Worm (Caenorhabditis elegans): ENCODE data around the gene mfsd-11.

The mfsd-11 gene

DNA sequence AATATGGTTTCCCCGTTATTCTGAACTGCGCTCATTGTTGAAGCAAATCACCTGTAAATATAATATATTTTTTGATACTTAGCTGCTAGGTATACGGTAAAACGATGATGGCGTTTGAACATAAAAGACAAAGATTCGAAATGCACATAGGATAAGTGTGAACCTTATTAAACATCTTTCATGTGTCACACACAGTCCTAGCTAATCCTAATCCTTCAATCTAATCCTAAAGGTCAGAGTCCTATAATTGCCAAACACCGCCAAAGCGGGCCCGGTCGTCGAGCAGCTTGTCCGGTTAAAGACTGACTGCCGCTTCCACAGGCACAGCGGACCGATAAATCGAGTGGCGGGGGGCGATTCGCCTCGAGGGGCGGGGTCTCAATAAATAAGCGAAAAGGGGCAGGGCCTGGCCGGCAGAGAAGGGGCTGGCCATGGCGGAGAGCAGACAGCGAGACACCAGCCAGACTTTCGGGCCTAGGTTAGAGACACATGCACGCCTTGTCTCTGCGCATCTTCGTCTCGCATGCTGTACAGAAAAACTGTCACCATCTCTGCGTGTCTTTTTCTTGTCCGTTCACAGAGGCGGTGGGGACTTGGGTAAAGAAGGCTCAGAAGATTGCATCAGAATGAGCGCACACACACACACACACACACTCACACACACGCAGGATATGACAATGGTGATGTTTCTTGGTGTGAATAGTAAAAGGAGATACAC, 17.9 kb upstream of the mfsd-11 start, which contains the start of gene F57G12.1:
Gene F57G12.1, minus strand, starts transcription at position 51 of the 718 bp plus-strand sequence.
- peak; percentile 57 for TF ChIP-seq che-1 (tag; optimal IDR thresholded peaks at IDR 0.05)
- TF ChIP-seq unc-86 (tag; optimal IDR thresholded peaks at IDR 0.05): no peak
- no peak for TF ChIP-seq npax-4 (tag; optimal IDR thresholded peaks at IDR 0.05)
- TF ChIP-seq ztf-16 (tag; optimal IDR thresholded peaks at IDR 0.05): no peak
- TF ChIP-seq ceh-14 (tag; optimal IDR thresholded peaks at IDR 0.05): peak; percentile 75
- TF ChIP-seq hlh-6 (tag; optimal IDR thresholded peaks at IDR 0.05): no peak
- peak; percentile 30 for TF ChIP-seq ttx-3 (tag; optimal IDR thresholded peaks at IDR 0.05)
- TF ChIP-seq ceh-31 (tag; optimal IDR thresholded peaks at IDR 0.05): peak; percentile 70
- TF ChIP-seq ceh-34 (tag; optimal IDR thresholded peaks at IDR 0.05): peak; percentile 70
- TF ChIP-seq tbx-2 (tag; optimal IDR thresholded peaks at IDR 0.05): peak; percentile 43
- TF ChIP-seq ref-2 (tag; optimal IDR thresholded peaks at IDR 0.05): peak; percentile 69
- no peak for TF ChIP-seq Y22D7AL.16 (tag; optimal IDR thresholded peaks at IDR 0.05)
- TF ChIP-seq madf-2 (tag; optimal IDR thresholded peaks at IDR 0.05): no peak
- peak; percentile 8 for TF ChIP-seq fkh-6 (tag; optimal IDR thresholded peaks at IDR 0.05)
- no peak for TF ChIP-seq ceh-22 (tag; optimal IDR thresholded peaks at IDR 0.05)
- TF ChIP-seq nfya-1 (tag; optimal IDR thresholded peaks at IDR 0.05): peak; percentile 84
- TF ChIP-seq fkh-10 (GFP tag; optimal IDR thresholded peaks at IDR 0.05): no peak
- no peak for TF ChIP-seq lin-11 (tag; optimal IDR thresholded peaks at IDR 0.05)
- TF ChIP-seq sox-4 (tag; optimal IDR thresholded peaks at IDR 0.05): no peak
- peak; percentile 53 for TF ChIP-seq ceh-2 (tag; optimal IDR thresholded peaks at IDR 0.05)
- TF ChIP-seq odd-2 (tag; optimal IDR thresholded peaks at IDR 0.05): peak; percentile 6
- peak; percentile 27 for TF ChIP-seq rnt-1 (tag; optimal IDR thresholded peaks at IDR 0.05)
- TF ChIP-seq hlh-8 (tag; optimal IDR thresholded peaks at IDR 0.05): peak; percentile 13
- peak; percentile 64 for TF ChIP-seq sdc-2 (tag; optimal IDR thresholded peaks at IDR 0.05)
- TF ChIP-seq pha-4 (tag; optimal IDR thresholded peaks at IDR 0.05): no peak
- TF ChIP-seq K09A11.1 (tag; optimal IDR thresholded peaks at IDR 0.05; ENCODE audit: insufficient read depth): peak; percentile 1
- TF ChIP-seq ceh-24 (tag; optimal IDR thresholded peaks at IDR 0.05): no peak
- peak; percentile 65 for TF ChIP-seq unc-55 (GFP tag; optimal IDR thresholded peaks at IDR 0.05)
- TF ChIP-seq C38D4.7 (GFP tag; optimal IDR thresholded peaks at IDR 0.05): no peak
- TF ChIP-seq ceh-9 (tag; optimal IDR thresholded peaks at IDR 0.05): no peak
- TF ChIP-seq fax-1 (tag; optimal IDR thresholded peaks at IDR 0.05): no peak
- TF ChIP-seq elt-2 (tag; optimal IDR thresholded peaks at IDR 0.05): peak; percentile 50
- no peak for TF ChIP-seq nhr-232 (tag; optimal IDR thresholded peaks at IDR 0.05)
- peak; percentile 66 for TF ChIP-seq ceh-18 (tag; optimal IDR thresholded peaks at IDR 0.05)
- TF ChIP-seq gmeb-2 (tag; optimal IDR thresholded peaks at IDR 0.05): no peak
- TF ChIP-seq C08G9.2 (tag; optimal IDR thresholded peaks at IDR 0.05): peak; percentile 49
- peak; percentile 78 for TF ChIP-seq ama-1 (optimal IDR thresholded peaks at IDR 0.05)
- peak; percentile 74 for TF ChIP-seq eyg-1 (tag; optimal IDR thresholded peaks at IDR 0.05)
- TF ChIP-seq hlh-13 (GFP tag; optimal IDR thresholded peaks at IDR 0.05): no peak
- TF ChIP-seq syd-9 (tag; optimal IDR thresholded peaks at IDR 0.05): peak; percentile 4
- TF ChIP-seq unc-42 (tag; optimal IDR thresholded peaks at IDR 0.05): peak; percentile 65
- no peak for TF ChIP-seq ceh-48 (tag; optimal IDR thresholded peaks at IDR 0.05)
- no peak for TF ChIP-seq ahr-1 (tag; optimal IDR thresholded peaks at IDR 0.05)
- TF ChIP-seq dmd-4 (tag; optimal IDR thresholded peaks at IDR 0.05; ENCODE audit: borderline replicate concordance): no peak
- peak; percentile 49 for TF ChIP-seq ceh-6 (GFP tag; optimal IDR thresholded peaks at IDR 0.05)
- TF ChIP-seq elt-4 (tag; optimal IDR thresholded peaks at IDR 0.05): no peak
- TF ChIP-seq K02D7.2 (tag; optimal IDR thresholded peaks at IDR 0.05): no peak
- peak; percentile 20 for TF ChIP-seq F13H6.1 (tag; optimal IDR thresholded peaks at IDR 0.05)
- TF ChIP-seq ceh-19 (GFP tag; optimal IDR thresholded peaks at IDR 0.05): no peak
- peak; percentile 5 for TF ChIP-seq ceh-30 (tag; optimal IDR thresholded peaks at IDR 0.05)
- peak; percentile 79 for TF ChIP-seq hlh-30 (tag; optimal IDR thresholded peaks at IDR 0.05; ENCODE audit: insufficient read depth)
- TF ChIP-seq ceh-45 (GFP tag; IDR thresholded peaks at IDR 0.05): no peak

All from whole organism, late embryonic.